Worm (Caenorhabditis elegans): ENCODE results near the gene gfl-1.

Gene gfl-1

DNA sequence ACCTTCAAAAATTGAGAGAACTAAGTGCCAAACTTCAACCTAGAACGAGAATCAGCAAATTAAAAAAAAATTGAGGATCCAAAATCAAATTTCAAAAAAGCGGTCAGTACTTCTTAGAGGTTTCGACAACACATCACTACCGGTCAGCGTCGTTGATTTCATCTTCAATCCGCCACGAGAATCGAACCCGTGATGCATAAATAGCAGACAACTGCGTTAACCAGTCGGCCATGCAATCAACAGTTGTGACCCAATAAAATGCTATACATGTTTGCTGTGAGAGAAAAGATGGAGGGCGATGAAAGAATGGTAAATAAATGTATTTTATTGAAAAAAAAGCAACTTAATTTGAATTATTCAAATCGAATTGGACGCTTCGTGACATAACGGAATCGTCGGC, 28.6 kb downstream of the gfl-1 start (continued):
- no peak for TF ChIP-seq aha-1 (tag; optimal IDR thresholded peaks at IDR 0.05)
- peak; percentile 77 for TF ChIP-seq jun-1 (tag; optimal IDR thresholded peaks at IDR 0.05)
- peak; percentile 91 for TF ChIP-seq rnt-1 (tag; optimal IDR thresholded peaks at IDR 0.05)
- TF ChIP-seq ces-1 (GFP tag; optimal IDR thresholded peaks at IDR 0.05), result no peak
- TF ChIP-seq xbp-1 (tag; optimal IDR thresholded peaks at IDR 0.05), result peak; percentile 76
- TF ChIP-seq lsy-2 (tag; optimal IDR thresholded peaks at IDR 0.05), result peak; percentile 65 to 87
- no peak for TF ChIP-seq ceh-90 (tag; optimal IDR thresholded peaks at IDR 0.05)
- peak; percentile 78 for TF ChIP-seq nhr-77 (tag; optimal IDR thresholded peaks at IDR 0.05)
- peak; percentile 14 for TF ChIP-seq hpl-2 (GFP tag; optimal IDR thresholded peaks at IDR 0.05)
- no peak for TF ChIP-seq egl-27 (tag; optimal IDR thresholded peaks at IDR 0.05)
- peak; percentile 49 to 79 (median 65) for TF ChIP-seq ceh-82 (tag; optimal IDR thresholded peaks at IDR 0.05)
- TF ChIP-seq swsn-7 (tag; optimal IDR thresholded peaks at IDR 0.05), result peak; percentile 80
- peak; percentile 68 for TF ChIP-seq dsc-1 (tag; optimal IDR thresholded peaks at IDR 0.05)

ce11 chrIV:11551813-11552212, 30.7 kb downstream of the gfl-1 start, which contains the start of gene col-128:
col-128 (minus strand) TSS chrIV:11551960.
- TF ChIP-seq mdl-1 (tag; optimal IDR thresholded peaks at IDR 0.05), result no peak
- peak; percentile 95 for TF ChIP-seq blmp-1 (tag; optimal IDR thresholded peaks at IDR 0.05)

- TF ChIP-seq lin-35 (GFP tag; optimal IDR thresholded peaks at IDR 0.05) (peak in 1 of 2 experiments; percentile 63), dpl-1 (GFP tag; optimal IDR thresholded peaks at IDR 0.05) (peak in 2 of 3 experiments; percentile 53 to 74), efl-1 (optimal IDR thresholded peaks at IDR 0.05) (peak; percentile 40 to 67), efl-1 (GFP tag; optimal IDR thresholded peaks at IDR 0.05 in 1 of 2) (peak; percentile 55 to 91), aly-2 (tag; optimal IDR thresholded peaks at IDR 0.05) (peak; percentile 83), nhr-85 (tag) (peak; percentile 20), rnt-1 (tag; optimal IDR thresholded peaks at IDR 0.05) (no peak), sox-4 (tag; optimal IDR thresholded peaks at IDR 0.05) (no peak)
Measured at ce11 chrIV:11561677-11562076, 40.6 kb downstream of the gfl-1 start, which contains the start of gene F12F6.7. F12F6.7 (minus strand) TSS chrIV:11561833.

DNA sequence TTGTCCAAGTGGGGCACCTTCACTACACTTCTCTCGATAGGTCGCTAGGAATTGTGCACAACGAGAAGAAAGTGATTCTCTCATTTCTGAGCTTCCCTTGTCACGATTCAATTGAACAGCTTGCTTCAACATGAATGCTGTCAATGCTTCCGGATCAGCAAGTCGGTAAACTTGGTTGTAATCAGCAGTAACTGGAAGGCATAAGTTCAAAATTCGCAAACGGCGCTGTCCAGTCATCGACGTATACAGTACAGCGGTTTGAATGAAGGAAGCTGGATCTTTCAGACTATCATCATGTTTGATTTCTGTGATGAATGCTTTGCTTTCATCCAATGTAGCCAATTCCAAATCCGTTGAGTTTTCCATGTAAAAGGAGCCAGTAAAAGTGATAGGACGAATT, 42.0 kb downstream of the gfl-1 start:
- TF ChIP-seq mab-9 (GFP tag; IDR thresholded peaks at IDR 0.05) (no peak), C34B4.2 (tag; optimal IDR thresholded peaks at IDR 0.05) (no peak), pag-3 (tag; optimal IDR thresholded peaks at IDR 0.05; ENCODE audit: borderline replicate concordance, insufficient read depth) (no peak), nhr-11 (tag; optimal IDR thresholded peaks at IDR 0.05) (no peak), zag-1 (tag; optimal IDR thresholded peaks at IDR 0.05) (no peak), pqm-1 (tag; optimal IDR thresholded peaks at IDR 0.05) (no peak), blmp-1 (tag; optimal IDR thresholded peaks at IDR 0.05) (no peak)

DNA sequence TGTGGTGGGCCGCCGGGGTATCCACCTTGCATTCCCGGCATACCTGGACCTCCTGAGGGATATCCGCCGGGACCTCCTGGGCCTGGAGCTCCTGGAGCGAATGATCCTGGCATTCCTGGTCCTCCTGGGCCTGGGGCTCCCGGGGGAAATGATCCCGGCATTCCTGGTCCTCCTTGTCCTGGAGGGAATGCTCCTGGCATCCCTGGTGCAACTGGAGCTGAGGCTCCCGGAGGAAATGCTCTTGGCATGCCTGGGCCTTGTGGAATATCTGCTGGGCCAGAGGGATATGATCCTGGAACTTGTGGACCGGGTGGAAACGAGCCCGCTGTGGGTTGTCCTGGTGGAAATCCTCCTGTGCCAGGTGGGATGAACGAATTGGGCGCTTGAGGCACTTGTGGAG, 43.9 kb downstream of the gfl-1 start:
- no peak for TF ChIP-seq tlp-1 (tag; optimal IDR thresholded peaks at IDR 0.05)
- peak; percentile 19 for TF ChIP-seq alr-1 (tag; optimal IDR thresholded peaks at IDR 0.05; ENCODE audit: borderline replicate concordance)
- TF ChIP-seq efl-1 (optimal IDR thresholded peaks at IDR 0.05), result no peak
- peak in 1 of 2 experiments; percentile 78 for TF ChIP-seq efl-1 (GFP tag; optimal IDR thresholded peaks at IDR 0.05 in 1 of 2)
- peak; percentile 41 for TF ChIP-seq ceh-8 (GFP tag; optimal IDR thresholded peaks at IDR 0.05)
- no peak for TF ChIP-seq vab-15 (tag; optimal IDR thresholded peaks at IDR 0.05)
- TF ChIP-seq nhr-90 (tag; optimal IDR thresholded peaks at IDR 0.05; ENCODE audit: poor library complexity), result no peak
- TF ChIP-seq grh-1 (GFP tag; IDR thresholded peaks at IDR 0.05), result no peak
